Fruit fly (Drosophila melanogaster): ENCODE results near the gene CG9536.

Gene CG9536

dm6 chr2L:6476753-6477152, at the start of gene CG9536 (continued):
- peak; percentile 81 for TF ChIP-seq CG9797 (GFP tag; optimal IDR thresholded peaks at IDR 0.05)
- TF ChIP-seq Ets97D (GFP tag; optimal IDR thresholded peaks at IDR 0.05), result peak; percentile 39
- peak; percentile 82 for TF ChIP-seq YL-1 (GFP tag; optimal IDR thresholded peaks at IDR 0.05)
- peak; percentile 51 for TF ChIP-seq CG1603 (tag; optimal IDR thresholded peaks at IDR 0.05)
- peak in 1 of 2 experiments; percentile 20 for TF ChIP-seq Pdp1 (GFP tag; optimal IDR thresholded peaks at IDR 0.05)
- TF ChIP-seq Bdp1 (GFP tag; optimal IDR thresholded peaks at IDR 0.05), result no peak
- no peak for TF ChIP-seq toy (GFP tag; IDR thresholded peaks at IDR 0.05)
- TF ChIP-seq PHDP (tag; optimal IDR thresholded peaks at IDR 0.05), result no peak
- TF ChIP-seq E2f2 (GFP tag; IDR thresholded peaks at IDR 0.05), result peak; percentile 91
- no peak for TF ChIP-seq grn (GFP tag; optimal IDR thresholded peaks at IDR 0.05)
- TF ChIP-seq CG6791 (GFP tag; IDR thresholded peaks at IDR 0.05; ENCODE audit: partially characterized antibody), result peak; percentile 24; the same call in 1 of the 3 replicates
- no peak for TF ChIP-seq pum (GFP tag; optimal IDR thresholded peaks at IDR 0.05)
- TF ChIP-seq ac (GFP tag; optimal IDR thresholded peaks at IDR 0.05), result no peak
- TF ChIP-seq CG4617 (GFP tag; optimal IDR thresholded peaks at IDR 0.05; ENCODE audit: borderline replicate concordance), result peak; percentile 40
- TF ChIP-seq Lhr (GFP tag; optimal IDR thresholded peaks at IDR 0.05), result peak; percentile 4
- no peak for TF ChIP-seq H15 (GFP tag; IDR thresholded peaks at IDR 0.05)
- no peak for TF ChIP-seq zf30C (GFP tag; optimal IDR thresholded peaks at IDR 0.05)
- peak; percentile 73 for TF ChIP-seq stwl (tag; optimal IDR thresholded peaks at IDR 0.05)
- peak; percentile 69 for TF ChIP-seq MBD-R2 (GFP tag; IDR thresholded peaks at IDR 0.05)
- TF ChIP-seq CG34422 (GFP tag; IDR thresholded peaks at IDR 0.05), result peak; percentile 19; the same call in 1 of the 3 replicates
- TF ChIP-seq B-H1 (GFP tag; IDR thresholded peaks at IDR 0.05), result no peak
- no peak for TF ChIP-seq Asciz (GFP tag; optimal IDR thresholded peaks at IDR 0.05)
- peak; percentile 87 for TF ChIP-seq Dref (GFP tag; IDR thresholded peaks at IDR 0.05)
- TF ChIP-seq CG9727 (GFP tag; optimal IDR thresholded peaks at IDR 0.05), result no peak
- TF ChIP-seq nerfin-2 (GFP tag; IDR thresholded peaks at IDR 0.05; ENCODE audit: partially characterized antibody), result peak; percentile 58
- TF ChIP-seq CG4282 (GFP tag; optimal IDR thresholded peaks at IDR 0.05), result no peak
- TF ChIP-seq CG2116 (GFP tag; optimal IDR thresholded peaks at IDR 0.05), result peak; percentile 39
- TF ChIP-seq Dll (GFP tag; IDR thresholded peaks at IDR 0.05; ENCODE audit: partially characterized antibody), result peak; percentile 71; the same call in 3 of the 4 replicates
- peak; percentile 82 for TF ChIP-seq phol (tag; optimal IDR thresholded peaks at IDR 0.05)
- TF ChIP-seq mam (GFP tag; optimal IDR thresholded peaks at IDR 0.05), result no peak
- no peak for TF ChIP-seq CG10209 (GFP tag; optimal IDR thresholded peaks at IDR 0.05)
- peak; percentile 48 for TF ChIP-seq BEAF-32 (GFP tag; optimal IDR thresholded peaks at IDR 0.05)
- 0 out of 2 replicates have a peak, but pooled peaks have one; percentile 25 for TF ChIP-seq vvl (GFP tag; IDR thresholded peaks at IDR 0.05)
- TF ChIP-seq Opbp (GFP tag; IDR thresholded peaks at IDR 0.05; ENCODE audit: partially characterized antibody), result peak; percentile 64; the same call in 2 of the 3 replicates
- peak; percentile 53; the same call in 1 of the 2 replicates for TF ChIP-seq amos (GFP tag; IDR thresholded peaks at IDR 0.05; ENCODE audit: partially characterized antibody)
- no peak for TF ChIP-seq Gug (GFP tag; IDR thresholded peaks at IDR 0.05)
- TF ChIP-seq CG8290 (GFP tag; optimal IDR thresholded peaks at IDR 0.05), result no peak
- peak in 1 of 2 experiments; percentile 13 for TF ChIP-seq CG8290 (tag; optimal IDR thresholded peaks at IDR 0.05)
- peak; percentile 50 for TF ChIP-seq Deaf1 (tag; optimal IDR thresholded peaks at IDR 0.05)
- no peak for TF ChIP-seq cas (GFP tag; IDR thresholded peaks at IDR 0.05)
- TF ChIP-seq CG14710 (tag; optimal IDR thresholded peaks at IDR 0.05), result peak; percentile 17
- TF ChIP-seq Sry-δ (GFP tag; optimal IDR thresholded peaks at IDR 0.05), result peak; percentile 48
- peak; percentile 7 for TF ChIP-seq CG30020 (tag; optimal IDR thresholded peaks at IDR 0.05)
- peak; percentile 30; the same call in 1 of the 2 replicates for TF ChIP-seq CG3847 (GFP tag; IDR thresholded peaks at IDR 0.05)
- TF ChIP-seq unc-4 (GFP tag; IDR thresholded peaks at IDR 0.05; ENCODE audit: partially characterized antibody), result peak; percentile 52; the same call in 1 of the 2 replicates
- 0 out of 3 replicates have a peak, but pooled peaks have one; percentile 20 for TF ChIP-seq CG7963 (GFP tag; IDR thresholded peaks at IDR 0.05; ENCODE audit: partially characterized antibody)
